Worm (Caenorhabditis elegans): ENCODE data around the gene C50E3.5.

C50E3.5 gene

DNA sequence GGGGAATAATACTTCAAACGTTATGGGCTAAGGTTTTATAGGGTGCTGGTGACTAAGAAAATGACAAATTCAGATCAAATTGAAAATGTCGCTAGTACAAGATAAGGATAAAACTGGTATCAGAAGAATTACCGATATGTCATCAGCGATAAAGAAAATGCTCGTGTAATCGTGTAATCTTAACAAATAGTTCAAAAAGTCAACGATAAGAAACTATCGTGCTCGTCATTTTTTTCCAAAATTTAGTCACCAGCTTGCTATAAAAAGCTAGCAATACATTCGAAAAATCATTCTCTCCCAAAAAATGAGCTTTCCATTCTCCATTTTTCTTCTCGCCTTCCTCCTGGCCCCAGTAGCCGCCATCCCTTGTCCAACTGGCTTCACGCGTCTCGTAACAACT, 50.0 kb downstream of the C50E3.5 start, which contains the start of gene clec-45:
Gene clec-45, plus strand, starts transcription at position 301 of the 400 bp plus-strand sequence.
- TF ChIP-seq ref-2 (tag; optimal IDR thresholded peaks at IDR 0.05) (no peak), elt-4 (tag; optimal IDR thresholded peaks at IDR 0.05) (no peak)

DNA sequence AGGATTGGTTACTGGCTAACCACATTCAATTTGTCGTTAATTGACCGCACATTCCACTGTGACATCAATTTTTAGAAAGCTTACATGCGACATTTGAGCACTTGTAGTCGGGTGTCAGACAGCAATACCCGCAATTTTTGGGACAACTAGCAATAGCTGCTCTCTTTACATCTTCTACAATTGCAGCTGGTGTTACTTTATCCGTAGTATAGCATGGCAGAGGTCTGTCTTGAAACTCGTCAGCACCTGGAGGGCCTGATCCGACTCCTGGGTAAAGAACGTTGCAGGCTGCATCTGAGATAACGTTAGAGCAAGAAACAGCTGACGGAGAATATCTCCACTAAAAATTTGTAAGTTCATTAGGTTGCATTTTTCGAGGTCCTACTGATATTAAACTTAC, 51.6 kb downstream of the C50E3.5 start:
- no peak for TF ChIP-seq lim-6 (tag; optimal IDR thresholded peaks at IDR 0.05)
- TF ChIP-seq pha-2 (tag; optimal IDR thresholded peaks at IDR 0.05) = no peak
- no peak for TF ChIP-seq tbx-7 (tag; optimal IDR thresholded peaks at IDR 0.05)
- no peak for TF ChIP-seq ets-4 (tag; optimal IDR thresholded peaks at IDR 0.05)
- TF ChIP-seq sox-2 (GFP tag; IDR thresholded peaks at IDR 0.05) = no peak
- no peak for TF ChIP-seq pros-1 (tag; optimal IDR thresholded peaks at IDR 0.05)
- TF ChIP-seq hlh-8 (tag; optimal IDR thresholded peaks at IDR 0.05) = no peak
- no peak for TF ChIP-seq nhr-232 (tag; optimal IDR thresholded peaks at IDR 0.05)
- TF ChIP-seq ceh-19 (GFP tag; optimal IDR thresholded peaks at IDR 0.05) = no peak

DNA sequence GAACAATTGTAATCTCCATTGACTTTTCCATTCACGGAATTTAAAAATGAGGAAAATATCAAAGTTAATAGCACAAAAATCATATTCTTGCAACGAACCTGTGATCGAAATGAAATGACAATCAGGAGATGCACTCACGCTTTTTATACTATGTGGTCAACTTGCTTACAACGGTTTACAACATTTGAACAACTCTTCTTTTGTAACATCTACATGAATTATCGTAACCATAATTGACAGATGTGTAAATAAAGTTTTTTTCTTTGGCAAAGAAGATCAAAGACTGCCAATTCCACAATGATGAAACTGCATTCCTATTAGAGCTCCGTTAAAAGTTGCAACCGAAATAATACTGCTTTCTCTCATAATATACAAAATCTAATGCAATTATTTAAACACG, 52.0 kb downstream of the C50E3.5 start, which contains the start of gene F07C4.10:
Gene F07C4.10, minus strand, starts transcription at position 101 of the 400 bp plus-strand sequence.
- TF ChIP-seq hlh-8 (tag; optimal IDR thresholded peaks at IDR 0.05) = no peak
- TF ChIP-seq pha-2 (tag; optimal IDR thresholded peaks at IDR 0.05) = no peak
- no peak for TF ChIP-seq hlh-15 (tag; optimal IDR thresholded peaks at IDR 0.05)
- TF ChIP-seq ceh-6 (GFP tag; optimal IDR thresholded peaks at IDR 0.05) = no peak
- no peak for TF ChIP-seq C38D4.7 (GFP tag; optimal IDR thresholded peaks at IDR 0.05)
- TF ChIP-seq sox-4 (tag; optimal IDR thresholded peaks at IDR 0.05) = no peak
- no peak for TF ChIP-seq ceh-9 (tag; optimal IDR thresholded peaks at IDR 0.05)
- TF ChIP-seq ceh-45 (GFP tag; IDR thresholded peaks at IDR 0.05) = no peak
- no peak for TF ChIP-seq ceh-30 (tag; optimal IDR thresholded peaks at IDR 0.05)
- no peak for TF ChIP-seq odd-2 (tag; optimal IDR thresholded peaks at IDR 0.05)
- no peak for TF ChIP-seq pax-1 (tag; optimal IDR thresholded peaks at IDR 0.05)
- TF ChIP-seq pros-1 (tag; optimal IDR thresholded peaks at IDR 0.05) = no peak
- no peak for TF ChIP-seq nhr-11 (tag; optimal IDR thresholded peaks at IDR 0.05)
- TF ChIP-seq ama-1 (optimal IDR thresholded peaks at IDR 0.05) = no peak
- no peak for TF ChIP-seq zip-5 (tag; optimal IDR thresholded peaks at IDR 0.05)
- no peak for TF ChIP-seq hlh-6 (tag; optimal IDR thresholded peaks at IDR 0.05)
- TF ChIP-seq che-1 (tag; optimal IDR thresholded peaks at IDR 0.05) = no peak

DNA sequence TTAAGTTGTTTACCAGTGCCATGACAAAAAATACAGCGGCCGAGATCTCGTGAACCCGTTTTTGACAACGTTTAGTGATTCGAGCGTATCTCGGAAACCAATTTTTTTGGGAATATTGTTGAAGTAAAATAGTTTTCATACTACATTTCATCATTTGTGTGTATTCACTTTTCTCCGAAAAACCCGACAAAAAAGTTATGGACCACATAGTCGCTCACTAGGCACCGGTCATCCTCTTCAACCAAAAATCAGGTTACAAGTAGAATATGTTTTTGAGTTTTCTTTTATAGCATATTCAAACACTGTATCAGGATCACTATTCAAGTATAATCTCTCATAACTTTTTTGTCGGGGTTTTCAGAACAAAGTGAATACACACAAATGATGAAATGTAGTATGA, 53.9 kb downstream of the C50E3.5 start:
- TF ChIP-seq ceh-24 (tag; optimal IDR thresholded peaks at IDR 0.05) (no peak), ztf-16 (tag; optimal IDR thresholded peaks at IDR 0.05) (no peak), lim-6 (tag; optimal IDR thresholded peaks at IDR 0.05) (no peak), ahr-1 (tag; optimal IDR thresholded peaks at IDR 0.05) (no peak), tbx-2 (tag; optimal IDR thresholded peaks at IDR 0.05) (no peak), ceh-34 (tag; optimal IDR thresholded peaks at IDR 0.05) (no peak), fkh-6 (tag; optimal IDR thresholded peaks at IDR 0.05) (no peak), unc-86 (tag; optimal IDR thresholded peaks at IDR 0.05) (no peak), hlh-30 (tag; optimal IDR thresholded peaks at IDR 0.05; ENCODE audit: insufficient read depth) (no peak), pag-3 (tag; optimal IDR thresholded peaks at IDR 0.05; ENCODE audit: borderline replicate concordance) (no peak)

DNA sequence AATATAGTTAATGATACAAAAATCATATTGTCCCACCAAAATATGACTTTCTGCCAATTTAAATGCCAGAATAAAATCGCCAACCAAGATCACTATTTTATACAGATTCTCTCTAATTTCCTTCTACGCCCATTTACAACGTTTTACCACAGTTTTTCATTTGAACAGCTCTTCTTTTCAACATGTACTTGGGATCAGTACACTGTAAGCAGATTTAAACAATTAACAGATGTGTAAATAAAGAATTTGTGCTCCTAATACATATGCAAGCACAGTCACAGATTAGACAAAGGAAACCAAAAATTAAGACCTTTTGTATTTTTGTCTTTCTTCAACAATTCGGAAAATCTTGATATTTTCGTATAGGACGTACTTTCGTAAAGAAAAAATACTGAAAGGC, 55.6 kb downstream of the C50E3.5 start, which contains the start of gene F07C4.11:
Gene F07C4.11, minus strand, starts transcription at position 101 of the 400 bp plus-strand sequence.
- TF ChIP-seq ceh-2 (tag; optimal IDR thresholded peaks at IDR 0.05) (no peak), hlh-6 (tag; optimal IDR thresholded peaks at IDR 0.05) (no peak), fax-1 (tag; optimal IDR thresholded peaks at IDR 0.05) (no peak), pag-3 (tag; optimal IDR thresholded peaks at IDR 0.05; ENCODE audit: borderline replicate concordance) (no peak), pax-1 (tag; optimal IDR thresholded peaks at IDR 0.05) (no peak), ceh-14 (tag; optimal IDR thresholded peaks at IDR 0.05) (no peak), nfya-1 (tag; optimal IDR thresholded peaks at IDR 0.05) (no peak), ref-2 (tag; optimal IDR thresholded peaks at IDR 0.05) (no peak), ceh-18 (tag; optimal IDR thresholded peaks at IDR 0.05) (no peak), hlh-8 (tag; optimal IDR thresholded peaks at IDR 0.05) (no peak)
